Worm (Caenorhabditis elegans): ENCODE results near the gene C08B6.8.

C08B6.8 gene

DNA sequence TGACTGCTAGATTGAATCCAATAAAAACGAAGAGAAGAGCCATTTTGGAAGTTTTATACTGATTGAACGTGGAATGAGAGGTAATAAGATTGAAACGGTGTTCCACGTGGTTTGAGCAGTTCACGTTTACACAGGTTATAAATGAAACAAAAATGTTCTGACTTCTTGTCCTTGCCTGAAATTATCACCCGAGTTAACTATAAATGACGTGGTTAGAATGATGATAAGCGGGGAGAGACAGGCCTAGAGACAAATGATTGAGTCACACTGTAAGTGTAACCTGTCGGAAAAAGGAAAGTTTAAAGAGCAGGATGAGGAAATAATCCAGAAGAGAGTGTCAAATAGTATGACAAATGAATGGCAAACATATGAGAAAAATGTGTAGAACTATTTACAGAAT is 26.5 kb downstream of the C08B6.8 start, which contains the start of gene C51E3.10:
C51E3.10 (minus strand) TSS at position 181 of the 400 bp plus-strand sequence.
- no peak for TF ChIP-seq daf-19 (GFP tag; conservative IDR thresholded peaks at IDR 0.05)
- TF ChIP-seq ama-1 (optimal IDR thresholded peaks at IDR 0.05): no peak
- no peak for TF ChIP-seq D1046.2 (GFP tag; IDR thresholded peaks at IDR 0.05)
- TF ChIP-seq lin-38 (GFP tag; IDR thresholded peaks at IDR 0.05): no peak
- TF ChIP-seq cey-2 (tag; optimal IDR thresholded peaks at IDR 0.05; ENCODE audit: borderline replicate concordance, insufficient read depth): no peak
- TF ChIP-seq mes-2 (tag; optimal IDR thresholded peaks at IDR 0.05; ENCODE audit: poor library complexity, severe bottlenecking): no peak
- TF ChIP-seq unc-62 (GFP tag; optimal IDR thresholded peaks at IDR 0.05 in 1 of 2): peak in 1 of 2 experiments; percentile 89
- no peak for TF ChIP-seq unc-62 (tag; optimal IDR thresholded peaks at IDR 0.05)
- no peak for TF ChIP-seq tag-97 (GFP tag; IDR thresholded peaks at IDR 0.05)
- no peak for TF ChIP-seq nhr-11 (tag; optimal IDR thresholded peaks at IDR 0.05)
- TF ChIP-seq ceh-62 (tag; optimal IDR thresholded peaks at IDR 0.05): no peak
- no peak for TF ChIP-seq ceh-82 (tag; optimal IDR thresholded peaks at IDR 0.05)
- TF ChIP-seq daf-12 (tag; optimal IDR thresholded peaks at IDR 0.05): no peak
- TF ChIP-seq mxl-2 (GFP tag; conservative IDR thresholded peaks at IDR 0.05): no peak
- TF ChIP-seq F10B5.3 (tag; optimal IDR thresholded peaks at IDR 0.05): no peak
- TF ChIP-seq aha-1 (tag): peak; percentile 73
- TF ChIP-seq hif-1 (tag; optimal IDR thresholded peaks at IDR 0.05): no peak
- no peak for TF ChIP-seq F44E2.7 (GFP tag; IDR thresholded peaks at IDR 0.05)
- no peak for TF ChIP-seq nhr-10 (tag; optimal IDR thresholded peaks at IDR 0.05)
- no peak for TF ChIP-seq snpc-4 (tag; optimal IDR thresholded peaks at IDR 0.05)
- TF ChIP-seq madf-9 (GFP tag; conservative IDR thresholded peaks at IDR 0.05): no peak
- TF ChIP-seq mep-1 (tag; optimal IDR thresholded peaks at IDR 0.05): peak; percentile 36
- no peak for TF ChIP-seq zag-1 (tag; optimal IDR thresholded peaks at IDR 0.05)
- no peak for TF ChIP-seq rbr-2 (tag; optimal IDR thresholded peaks at IDR 0.05)
- no peak for TF ChIP-seq R02D3.7 (tag; optimal IDR thresholded peaks at IDR 0.05)
- no peak for TF ChIP-seq Y105C5A.15 (GFP tag; IDR thresholded peaks at IDR 0.05)
- no peak for TF ChIP-seq ctbp-1 (GFP tag; IDR thresholded peaks at IDR 0.05)
- no peak for TF ChIP-seq ZK546.5 (tag; optimal IDR thresholded peaks at IDR 0.05)
- TF ChIP-seq ztf-11 (tag; optimal IDR thresholded peaks at IDR 0.05): no peak
- TF ChIP-seq Y48G9A.11 (GFP tag; IDR thresholded peaks at IDR 0.05): no peak
- TF ChIP-seq unc-130 (GFP tag; optimal IDR thresholded peaks at IDR 0.05): no peak
- no peak for TF ChIP-seq F37D6.2 (tag; optimal IDR thresholded peaks at IDR 0.05)
- peak; percentile 80 for TF ChIP-seq hlh-11 (tag; optimal IDR thresholded peaks at IDR 0.05)
- no peak for TF ChIP-seq aly-2 (tag; optimal IDR thresholded peaks at IDR 0.05)
- TF ChIP-seq tra-1 (GFP tag; IDR thresholded peaks at IDR 0.05): peak; percentile 68; the same call in 1 of the 2 replicates
- no peak for TF ChIP-seq T20F7.1 (GFP tag; optimal IDR thresholded peaks at IDR 0.05)
- no peak for TF ChIP-seq gei-8 (GFP tag; optimal IDR thresholded peaks at IDR 0.05)
- no peak for TF ChIP-seq php-3 (GFP tag; IDR thresholded peaks at IDR 0.05)
- peak; percentile 16 for TF ChIP-seq lin-13 (GFP tag; optimal IDR thresholded peaks at IDR 0.05)
- TF ChIP-seq nhr-28 (tag; optimal IDR thresholded peaks at IDR 0.05): peak; percentile 88
- no peak for TF ChIP-seq duxl-1 (tag; optimal IDR thresholded peaks at IDR 0.05; ENCODE audit: poor library complexity)
- no peak for TF ChIP-seq dmd-8 (GFP tag; IDR thresholded peaks at IDR 0.05)
- TF ChIP-seq lin-1 (GFP tag; IDR thresholded peaks at IDR 0.05): peak; percentile 71; the same call in 1 of the 2 replicates
- no peak for TF ChIP-seq zip-2 (tag; optimal IDR thresholded peaks at IDR 0.05)
- peak; percentile 70 for TF ChIP-seq dve-1 (tag; optimal IDR thresholded peaks at IDR 0.05; ENCODE audit: insufficient read depth)
- no peak for TF ChIP-seq snpc-1.2 (GFP tag; IDR thresholded peaks at IDR 0.05)
- no peak for TF ChIP-seq jun-1 (tag; optimal IDR thresholded peaks at IDR 0.05)
- no peak for TF ChIP-seq madf-5 (GFP tag; IDR thresholded peaks at IDR 0.05)
- no peak for TF ChIP-seq saeg-2 (GFP tag; IDR thresholded peaks at IDR 0.05)
- peak in 1 of 2 experiments; percentile 32 for TF ChIP-seq lsy-2 (tag; optimal IDR thresholded peaks at IDR 0.05)
- TF ChIP-seq ceh-28 (tag; optimal IDR thresholded peaks at IDR 0.05): no peak
- no peak for TF ChIP-seq attf-4 (tag; optimal IDR thresholded peaks at IDR 0.05)
- TF ChIP-seq egl-27 (tag; optimal IDR thresholded peaks at IDR 0.05): no peak

All from whole organism, L4 larva.